Worm (Caenorhabditis elegans) whole organism, late embryonic: ENCODE data around the gene Y73F8A.15.

Source experiments
- ama-1 ChIP-seq: fragments of 150-350 bp; optimal IDR thresholded peaks from 2 replicates; lab custom pipeline; 2014
- ceh-34 ChIP-seq: sonication (generic microtip); optimal IDR thresholded peaks from 2 replicates; lab custom pipeline; 2016; ENCODE audit warnings: mild to moderate bottlenecking, missing genetic modification characterization, missing compliant biosample characterization
- elt-2 ChIP-seq: sonication (generic microtip); optimal IDR thresholded peaks from 2 replicates; lab custom pipeline; 2016; ENCODE audit warnings: missing genetic modification reagents, missing genetic modification characterization, missing compliant biosample characterization
- fkh-10 ChIP-seq: fragments of 150-350 bp; optimal IDR thresholded peaks from 2 replicates; lab custom pipeline; 2014; ENCODE audit warnings: missing biosample characterization, missing genetic modification reagents, missing genetic modification characterization
- hlh-13 ChIP-seq: fragments of 200-800 bp; sonication (Bioruptor generic); optimal IDR thresholded peaks from 2 replicates; lab custom pipeline; 2018; ENCODE audit warnings: mild to moderate bottlenecking, missing genetic modification characterization, missing compliant biosample characterization
- nhr-11 ChIP-seq: fragments of 150-350 bp; optimal IDR thresholded peaks from 2 replicates; lab custom pipeline; 2014; ENCODE audit warnings: missing biosample characterization, missing genetic modification characterization
- pqm-1 ChIP-seq: sonication (generic microtip); optimal IDR thresholded peaks from 2 replicates; lab custom pipeline; 2016; ENCODE audit warnings: missing genetic modification characterization, missing compliant biosample characterization
- ref-2 ChIP-seq: sonication (generic microtip); optimal IDR thresholded peaks from 2 replicates; lab custom pipeline; 2016; ENCODE audit warnings: missing genetic modification characterization, missing compliant biosample characterization
- rnt-1 ChIP-seq: sonication (generic microtip); optimal IDR thresholded peaks from 2 replicates; lab custom pipeline; 2016; ENCODE audit warnings: missing genetic modification characterization, missing compliant biosample characterization
- sdc-2 ChIP-seq: sonication (generic microtip); optimal IDR thresholded peaks from 2 replicates; lab custom pipeline; 2016; ENCODE audit warnings: missing genotype, missing genetic modification characterization, missing compliant biosample characterization
- unc-86 ChIP-seq: sonication (generic microtip); optimal IDR thresholded peaks from 2 replicates; lab custom pipeline; 2016; ENCODE audit warnings: missing genetic modification characterization, missing compliant biosample characterization

- TF ChIP-seq ceh-34 (tag; lab: Kevin White, UChicago) (no peak), fkh-10 (GFP tag; lab: Kevin White, UChicago) (no peak), rnt-1 (tag; lab: Kevin White, UChicago) (no peak), sdc-2 (tag; lab: Kevin White, UChicago) (no peak), ama-1 (no peak), nhr-11 (tag; lab: Kevin White, UChicago) (no peak), unc-86 (no peak), hlh-13 (GFP tag; lab: Kevin White, UChicago) (no peak), ref-2 (tag; lab: Kevin White, UChicago) (no peak), elt-2 (tag; lab: Kevin White, UChicago) (no peak), pqm-1 (tag; lab: Kevin White, UChicago) (no peak)
These were observed 2.2 kb downstream of the Y73F8A.15 start, which contains the start of gene tbx-39 for ce11 chrIV:15323593-15323992.
